Fruit fly (Drosophila melanogaster) whole organism, adult: ENCODE data around the gene CG2201.

Experiments used
- CG11617 ChIP-seq: fragments of 200-800 bp; sonication (Bioruptor generic); optimal IDR thresholded peaks from 2 replicates; lab custom pipeline; 2017; ENCODE audit warnings: mild to moderate bottlenecking, missing biosample characterization, missing genetic modification reagents, missing genetic modification characterization
- CG1620 ChIP-seq: fragments of 200-800 bp; sonication (Bioruptor generic); optimal IDR thresholded peaks from 2 replicates; lab custom pipeline; 2016; ENCODE audit warnings: missing biosample characterization, missing genetic modification characterization
- CG7045 ChIP-seq: fragments of 200-800 bp; sonication (Bioruptor generic); optimal IDR thresholded peaks from 2 replicates; lab custom pipeline; 2017; ENCODE audit warnings: missing biosample characterization, mild to moderate bottlenecking, missing genetic modification characterization
- Hr96 ChIP-seq: fragments of 200-800 bp; sonication (Bioruptor generic); optimal IDR thresholded peaks from 2 replicates; lab custom pipeline; 2016; ENCODE audit warnings: missing biosample characterization, missing genetic modification characterization
- bab1 ChIP-seq: fragments of 200-800 bp; sonication (Bioruptor generic); optimal IDR thresholded peaks from 3 replicates; lab custom pipeline; 2019; ENCODE audit warnings: missing biosample characterization, mild to moderate bottlenecking, missing genetic modification characterization, moderate library complexity
- kay ChIP-seq: fragments of 200-800 bp; sonication (Bioruptor generic); peaks from one replicate; lab custom pipeline; 2016; ENCODE audit warnings: missing biosample characterization, missing genetic modification characterization, borderline replicate concordance
- pad ChIP-seq: fragments of 200-800 bp; sonication (Bioruptor generic); optimal IDR thresholded peaks from 3 replicates; lab custom pipeline; 2017; ENCODE audit warnings: missing biosample characterization, missing genetic modification characterization, mild to moderate bottlenecking, moderate library complexity, missing genetic modification reagents

- TF ChIP-seq bab1 (GFP tag; lab: Kevin White, UChicago) (no peak), CG11617 (GFP tag; lab: Kevin White, UChicago) (no peak), CG1620 (GFP tag; lab: Kevin White, UChicago) (no peak), pad (GFP tag; lab: Kevin White, UChicago) (no peak), Hr96 (GFP tag; lab: Kevin White, UChicago) (no peak), kay (no peak), CG7045 (no peak)
These were observed 4.7 kb upstream of the CG2201 start for dm6 chr2L:21628533-21628932.
